Fruit fly (Drosophila melanogaster) whole organism: ENCODE results near the gene Mob3.

Experiments
- CG8478 ChIP-seq: fragments of >200 bp; optimal IDR thresholded peaks from 2 replicates; lab custom pipeline; 2018; ENCODE audit warnings: inconsistent platforms
- EcR ChIP-seq, 2 experiments: fragments of >200 bp; optimal IDR thresholded peaks; 2 replicates each; lab custom pipeline; 2017; ENCODE audit warnings: missing biosample characterization in 2 of 2, missing genetic modification characterization in 2 of 2, missing genetic modification reagents in 2 of 2
- pan ChIP-seq: fragments of >200 bp; optimal IDR thresholded peaks from 2 replicates; lab custom pipeline; 2017
- psq ChIP-seq: fragments of >200 bp; optimal IDR thresholded peaks from 2 replicates; lab custom pipeline; 2017
- usp ChIP-seq: fragments of >200 bp; optimal IDR thresholded peaks from 2 replicates; lab custom pipeline; 2017; ENCODE audit warnings: missing biosample characterization, missing genetic modification characterization, mixed read lengths

DNA sequence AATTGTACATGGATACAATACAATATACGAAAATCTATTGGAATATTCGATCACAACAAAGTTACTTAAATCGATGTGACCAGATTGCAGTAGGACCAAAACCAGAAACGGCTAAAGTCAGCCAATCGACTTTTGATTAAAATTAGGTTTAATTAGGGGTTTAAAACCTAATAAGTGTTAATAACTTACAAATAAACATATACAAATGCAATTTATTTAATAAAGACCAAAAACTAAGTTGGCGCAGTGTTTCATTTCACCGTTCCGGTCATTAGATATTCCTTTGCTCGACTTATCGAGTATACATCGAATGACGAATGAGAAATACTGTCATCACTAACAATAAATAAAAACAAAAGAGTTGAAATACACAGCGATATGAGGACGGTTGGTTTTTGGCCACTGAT lies 14.7 kb upstream of the Mob3 start, which contains the start of the genes bsk and CG31717:
- TF ChIP-seq EcR (GFP tag; optimal IDR thresholded peaks at IDR 0.05; lab: Kevin White, UChicago) (no peak), CG8478 (lab: Kevin White, UChicago) (no peak), usp (GFP tag; lab: Kevin White, UChicago) (no peak), pan (lab: Kevin White, UChicago) (no peak), psq (no peak)
